Worm (Caenorhabditis elegans): ENCODE measurements around the gene C54D1.7.

DNA sequence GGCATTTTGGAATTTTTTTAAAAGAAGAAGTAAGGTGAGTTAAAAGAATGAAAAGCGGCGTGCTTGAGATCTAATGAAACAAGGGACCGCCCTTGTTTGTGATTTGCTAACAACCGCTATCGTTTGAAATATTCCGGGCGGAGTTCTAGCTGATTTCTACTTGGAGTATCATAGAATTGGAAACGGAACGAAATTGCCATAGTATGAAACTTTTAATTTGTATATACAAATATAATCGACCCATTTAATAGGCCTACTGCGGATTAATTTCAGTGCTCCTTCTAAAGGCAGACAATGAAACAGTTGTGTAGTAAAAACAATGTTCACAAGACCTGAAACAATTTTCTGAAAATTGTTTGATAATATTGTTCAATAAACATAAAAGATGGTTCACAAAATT lies 36.0 kb upstream of the C54D1.7 start, which contains the start of gene C55B6.7:
- TF ChIP-seq ceh-22 (tag; optimal IDR thresholded peaks at IDR 0.05) (no peak), sdc-2 (tag; optimal IDR thresholded peaks at IDR 0.05) (no peak), dmd-4 (tag; optimal IDR thresholded peaks at IDR 0.05; ENCODE audit: borderline replicate concordance) (no peak), fkh-6 (tag; optimal IDR thresholded peaks at IDR 0.05) (no peak), ttx-3 (tag; optimal IDR thresholded peaks at IDR 0.05) (no peak), ama-1 (optimal IDR thresholded peaks at IDR 0.05) (no peak), elt-4 (tag; optimal IDR thresholded peaks at IDR 0.05) (no peak), gmeb-2 (tag; optimal IDR thresholded peaks at IDR 0.05) (no peak), tbx-2 (tag; optimal IDR thresholded peaks at IDR 0.05) (no peak), pag-3 (tag; optimal IDR thresholded peaks at IDR 0.05; ENCODE audit: borderline replicate concordance) (no peak), C38D4.7 (GFP tag; optimal IDR thresholded peaks at IDR 0.05) (no peak), pqm-1 (tag; optimal IDR thresholded peaks at IDR 0.05) (no peak), zip-5 (tag; optimal IDR thresholded peaks at IDR 0.05) (no peak), ets-4 (tag; optimal IDR thresholded peaks at IDR 0.05) (no peak)
